Fruit fly (Drosophila melanogaster): Measurements from ENCODE around the gene MFS3.

MFS3 gene

dm6 chr2L:1123078-1123818 is 19.8 kb upstream of the MFS3 start (continued):
- TF ChIP-seq Stat92E (GFP tag; optimal IDR thresholded peaks at IDR 0.05), result no peak
- no peak for TF ChIP-seq hbn (GFP tag; IDR thresholded peaks at IDR 0.05; ENCODE audit: partially characterized antibody)
- no peak; the same call in 1 of the 2 replicates for TF ChIP-seq chm (GFP tag; IDR thresholded peaks at IDR 0.05)
- TF ChIP-seq az2 (GFP tag; optimal IDR thresholded peaks at IDR 0.05), result no peak
- TF ChIP-seq Sry-β (GFP tag; optimal IDR thresholded peaks at IDR 0.05), result no peak
- peak; percentile 29 for TF ChIP-seq fd96Cb (tag; optimal IDR thresholded peaks at IDR 0.05)
- TF ChIP-seq CG15269 (tag; optimal IDR thresholded peaks at IDR 0.05), result no peak
- TF ChIP-seq Ets97D (GFP tag; optimal IDR thresholded peaks at IDR 0.05), result no peak
- no peak for TF ChIP-seq cad (GFP tag; optimal IDR thresholded peaks at IDR 0.05)
- no peak for TF ChIP-seq CG6791 (GFP tag; IDR thresholded peaks at IDR 0.05; ENCODE audit: partially characterized antibody)
- TF ChIP-seq kah (GFP tag; optimal IDR thresholded peaks at IDR 0.05), result no peak
- no peak for TF ChIP-seq mirr (GFP tag; optimal IDR thresholded peaks at IDR 0.05)
- TF ChIP-seq slbo (GFP tag; IDR thresholded peaks at IDR 0.05), result no peak
- TF ChIP-seq trh (GFP tag; optimal IDR thresholded peaks at IDR 0.05), result no peak
- no peak for TF ChIP-seq Dll (GFP tag; IDR thresholded peaks at IDR 0.05; ENCODE audit: partially characterized antibody)
- peak; percentile 49 for TF ChIP-seq ac (GFP tag; optimal IDR thresholded peaks at IDR 0.05)
- TF ChIP-seq CG14441 (GFP tag; IDR thresholded peaks at IDR 0.05), result no peak
- TF ChIP-seq CG1233 (GFP tag; optimal IDR thresholded peaks at IDR 0.05), result peak; percentile 45
- TF ChIP-seq D19A (tag; optimal IDR thresholded peaks at IDR 0.05), result peak; percentile 61
- peak; percentile 59 for TF ChIP-seq CG8359 (GFP tag; optimal IDR thresholded peaks at IDR 0.05; ENCODE audit: borderline replicate concordance)
- no peak for TF ChIP-seq Optix (GFP tag; IDR thresholded peaks at IDR 0.05)
- TF ChIP-seq tio (GFP tag; optimal IDR thresholded peaks at IDR 0.05), result no peak
- peak; percentile 52 for TF ChIP-seq CG10979 (tag; optimal IDR thresholded peaks at IDR 0.05)
- peak; percentile 21; the same call in 1 of the 2 replicates for TF ChIP-seq CG4360 (GFP tag; IDR thresholded peaks at IDR 0.05)
- TF ChIP-seq CG12769 (tag; optimal IDR thresholded peaks at IDR 0.05), result no peak
- no peak for TF ChIP-seq CG7372 (GFP tag; IDR thresholded peaks at IDR 0.05)
- TF ChIP-seq Dip3 (GFP tag; optimal IDR thresholded peaks at IDR 0.05), result no peak
- TF ChIP-seq croc (GFP tag; conservative IDR thresholded peaks at IDR 0.05), result no peak
- peak; percentile 20 for TF ChIP-seq CG17385 (GFP tag; optimal IDR thresholded peaks at IDR 0.05)
- TF ChIP-seq fd3F (GFP tag; optimal IDR thresholded peaks at IDR 0.05), result no peak
- TF ChIP-seq CG11560 (tag; IDR thresholded peaks at IDR 0.05), result no peak
- no peak for TF ChIP-seq CG5953 (GFP tag; IDR thresholded peaks at IDR 0.05)
- TF ChIP-seq CG6689 (GFP tag; IDR thresholded peaks at IDR 0.05), result no peak
- peak; percentile 44 for TF ChIP-seq CG1602 (GFP tag; optimal IDR thresholded peaks at IDR 0.05)
- TF ChIP-seq shn (GFP tag; optimal IDR thresholded peaks at IDR 0.05), result no peak
- TF ChIP-seq sens (GFP tag), result peak; percentile 88
- TF ChIP-seq Fer3 (tag; optimal IDR thresholded peaks at IDR 0.05), result peak; percentile 30
- TF ChIP-seq CG13624 (GFP tag; optimal IDR thresholded peaks at IDR 0.05), result no peak
- no peak for TF ChIP-seq da (GFP tag; optimal IDR thresholded peaks at IDR 0.05)
- peak; percentile 1 for TF ChIP-seq CG31365 (tag; optimal IDR thresholded peaks at IDR 0.05)
- TF ChIP-seq Antp (GFP tag; optimal IDR thresholded peaks at IDR 0.05), result no peak
- peak; percentile 59 for TF ChIP-seq CG7271 (tag; optimal IDR thresholded peaks at IDR 0.05)
- TF ChIP-seq CG15011 (GFP tag; optimal IDR thresholded peaks at IDR 0.05), result no peak
- TF ChIP-seq Max (GFP tag; optimal IDR thresholded peaks at IDR 0.05), result peak; percentile 47
- peak; percentile 50 for TF ChIP-seq CG1603 (tag; optimal IDR thresholded peaks at IDR 0.05)
- no peak for TF ChIP-seq CG34224 (GFP tag; IDR thresholded peaks at IDR 0.05; ENCODE audit: partially characterized antibody)
- TF ChIP-seq Ptx1 (GFP tag; IDR thresholded peaks at IDR 0.05), result no peak
- TF ChIP-seq gce (GFP tag; IDR thresholded peaks at IDR 0.05), result no peak
- peak; percentile 63 for TF ChIP-seq lab (GFP tag; optimal IDR thresholded peaks at IDR 0.05)
- TF ChIP-seq dysf (GFP tag; IDR thresholded peaks at IDR 0.05), result no peak
